Fruit fly (Drosophila melanogaster): Measurements from ENCODE around the gene Asator.

The Asator gene

DNA sequence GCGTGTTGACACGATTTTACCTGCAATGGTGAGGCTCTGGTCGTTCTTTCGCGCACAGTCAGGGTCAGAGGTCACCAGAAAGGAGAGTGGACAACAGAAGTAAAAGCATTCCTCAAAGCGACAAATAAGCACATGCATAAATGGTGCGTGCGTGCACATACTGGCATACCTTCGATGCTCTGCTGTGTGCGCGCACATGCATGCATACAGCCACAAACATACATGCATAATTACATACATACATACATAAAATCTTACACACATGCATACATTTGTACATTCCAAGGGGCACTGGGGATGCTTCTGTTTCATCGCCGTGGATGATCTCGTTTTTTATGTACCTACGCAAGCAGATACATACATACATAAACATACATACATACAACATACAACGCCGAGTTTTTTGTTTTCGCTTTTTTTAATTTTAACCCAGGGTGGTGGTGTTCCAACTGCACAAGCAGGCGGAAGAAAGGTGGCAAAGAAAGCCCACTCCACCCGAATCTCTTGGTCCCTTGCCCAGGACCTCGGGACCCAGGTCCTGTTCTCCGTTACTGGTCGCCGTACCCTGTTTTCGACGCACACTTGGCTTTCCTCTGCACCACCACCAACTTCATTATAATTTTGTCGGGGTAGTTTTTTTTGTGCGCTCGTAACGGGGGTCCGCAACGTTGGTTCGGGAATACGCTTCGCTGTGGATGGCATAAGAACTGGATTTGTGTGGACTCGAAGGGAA, at the start of gene Asator (continued):
- TF ChIP-seq svp (GFP tag) (peak; percentile 84), Eip93F (GFP tag; optimal IDR thresholded peaks at IDR 0.05) (no peak), salr (GFP tag; optimal IDR thresholded peaks at IDR 0.05) (peak in 1 of 2 experiments; percentile 9)

DNA sequence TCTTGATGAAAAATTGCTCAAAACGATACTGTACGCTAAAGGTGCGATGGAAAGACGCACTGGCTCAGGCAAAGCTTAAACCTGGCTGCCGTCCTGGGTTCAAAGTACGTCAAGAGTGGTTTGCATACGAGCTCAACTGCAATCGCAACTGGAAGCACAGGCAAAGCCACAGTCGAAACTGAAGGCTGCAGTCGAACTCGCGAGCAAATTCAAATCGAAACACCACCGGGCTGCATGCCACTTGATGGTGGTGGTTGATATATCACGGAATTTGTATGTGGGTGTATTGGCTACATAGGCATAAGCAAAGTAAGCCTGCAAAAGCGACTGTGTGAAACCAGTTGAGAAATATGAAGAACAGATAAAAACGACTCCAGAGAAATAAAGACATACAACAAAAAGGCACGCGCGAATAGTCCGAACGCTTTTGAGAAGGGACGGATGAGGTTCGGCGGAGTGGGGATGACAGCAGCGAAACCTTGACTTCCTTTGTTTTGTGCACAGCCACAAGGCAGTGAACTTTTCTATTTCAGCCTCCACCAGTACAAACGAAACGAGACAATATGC, 30.7 kb upstream of the Asator start:
- TF ChIP-seq CG1621 (tag; optimal IDR thresholded peaks at IDR 0.05) (peak; percentile 35), topi (GFP tag; optimal IDR thresholded peaks at IDR 0.05) (no peak), Eip75B (GFP tag; optimal IDR thresholded peaks at IDR 0.05) (peak; percentile 22), CG8119 (GFP tag; IDR thresholded peaks at IDR 0.05) (no peak), Smox (GFP tag; optimal IDR thresholded peaks at IDR 0.05) (no peak), salr (GFP tag; optimal IDR thresholded peaks at IDR 0.05) (no peak), Hr38 (GFP tag; optimal IDR thresholded peaks at IDR 0.05) (no peak), Met (GFP tag; optimal IDR thresholded peaks at IDR 0.05) (no peak), Sox15 (GFP tag; optimal IDR thresholded peaks at IDR 0.05) (no peak), Eip93F (GFP tag; optimal IDR thresholded peaks at IDR 0.05) (no peak), Eip78C (GFP tag) (peak; percentile 55), Hr39 (GFP tag; optimal IDR thresholded peaks at IDR 0.05) (no peak), fkh (GFP tag; optimal IDR thresholded peaks at IDR 0.05) (no peak), CG10631 (GFP tag; optimal IDR thresholded peaks at IDR 0.05) (no peak), esn (GFP tag; optimal IDR thresholded peaks at IDR 0.05) (no peak), CG16779 (tag; optimal IDR thresholded peaks at IDR 0.05) (no peak), Lpt (GFP tag; optimal IDR thresholded peaks at IDR 0.05) (peak; percentile 8), CG15336 (GFP tag; IDR thresholded peaks at IDR 0.05) (no peak), lz (GFP tag; optimal IDR thresholded peaks at IDR 0.05) (no peak), OdsH (GFP tag; optimal IDR thresholded peaks at IDR 0.05) (no peak), CG31627 (GFP tag; optimal IDR thresholded peaks at IDR 0.05) (no peak), vri (GFP tag; optimal IDR thresholded peaks at IDR 0.05) (no peak), Sox102F (GFP tag; optimal IDR thresholded peaks at IDR 0.05) (no peak), spab (GFP tag; optimal IDR thresholded peaks at IDR 0.05) (no peak), cyc (GFP tag; optimal IDR thresholded peaks at IDR 0.05) (no peak), fd85E (GFP tag; optimal IDR thresholded peaks at IDR 0.05) (no peak), net (GFP tag; optimal IDR thresholded peaks at IDR 0.05) (no peak), CG6163 (GFP tag; IDR thresholded peaks at IDR 0.05) (peak; percentile 66; the same call in 2 of the 3 replicates), pdm3 (GFP tag; optimal IDR thresholded peaks at IDR 0.05) (no peak), CG4318 (GFP tag; optimal IDR thresholded peaks at IDR 0.05) (no peak), CG6276 (GFP tag; optimal IDR thresholded peaks at IDR 0.05) (no peak), CG11762 (GFP tag; optimal IDR thresholded peaks at IDR 0.05; ENCODE audit: insufficient read depth) (no peak), CG8632 (GFP tag; optimal IDR thresholded peaks at IDR 0.05) (no peak), eg (GFP tag; IDR thresholded peaks at IDR 0.05) (no peak), CG6792 (GFP tag; optimal IDR thresholded peaks at IDR 0.05) (no peak), Hr4 (GFP tag; optimal IDR thresholded peaks at IDR 0.05) (no peak), acj6 (GFP tag; optimal IDR thresholded peaks at IDR 0.05) (no peak), CG10669 (GFP tag; optimal IDR thresholded peaks at IDR 0.05) (no peak), Ets21C (GFP tag; optimal IDR thresholded peaks at IDR 0.05) (no peak), Blimp-1 (GFP tag; optimal IDR thresholded peaks at IDR 0.05) (no peak), dac (GFP tag; optimal IDR thresholded peaks at IDR 0.05) (no peak), achi (GFP tag; optimal IDR thresholded peaks at IDR 0.05) (no peak), Sox14 (GFP tag; optimal IDR thresholded peaks at IDR 0.05) (peak; percentile 62), CG8319 (GFP tag; optimal IDR thresholded peaks at IDR 0.05) (no peak), CG7368 (GFP tag; optimal IDR thresholded peaks at IDR 0.05) (no peak), CG11902 (GFP tag; optimal IDR thresholded peaks at IDR 0.05) (no peak), CG32006 (GFP tag; optimal IDR thresholded peaks at IDR 0.05) (no peak), ss (GFP tag; optimal IDR thresholded peaks at IDR 0.05) (peak; percentile 42 to 67)
